Fruit fly (Drosophila melanogaster) Kc167 (cell line): ENCODE measurements around the gene neur.

ENCODE experiments used
- Sin3A ChIP-seq: fragments of >200 bp; optimal IDR thresholded peaks from 2 replicates; lab custom pipeline; 2018; ENCODE audit warnings: missing external identifiers
- h ChIP-seq: fragments of >200 bp; optimal IDR thresholded peaks from 3 replicates; lab custom pipeline; 2018; ENCODE audit warnings: missing external identifiers
- ttk ChIP-seq: sonication (Bioruptor generic); optimal IDR thresholded peaks from 2 replicates; lab custom pipeline; 2017; ENCODE audit warnings: missing external identifiers

DNA sequence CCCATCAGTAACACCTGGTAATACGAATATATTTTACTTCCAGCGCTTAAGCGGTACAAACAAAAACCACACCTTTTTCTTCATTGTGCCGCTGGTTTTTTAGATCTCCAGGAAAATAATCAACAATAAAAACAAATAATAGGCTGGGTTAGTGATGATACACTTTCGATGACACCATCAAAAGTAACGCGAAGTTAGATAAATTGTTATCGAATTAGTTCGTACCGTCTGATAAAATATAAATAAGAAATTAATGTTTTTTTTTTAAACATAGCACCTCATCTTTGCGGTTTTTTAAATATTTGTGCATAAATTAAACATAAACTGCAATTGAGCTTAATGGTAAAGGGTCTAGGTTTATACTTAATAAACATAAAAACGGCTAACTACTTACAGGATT is 55.1 kb downstream of the neur start, which contains the start of gene RagA-B:
- TF ChIP-seq h (lab: Kevin White, UChicago) (no peak), ttk (lab: Kevin White, UChicago) (no peak), Sin3A (lab: Kevin White, UChicago) (no peak)
